Worm (Caenorhabditis elegans) whole organism, midembryonic: ENCODE results near the gene B0222.5.

Experiments used
- T22C8.4 ChIP-seq: fragments of 200-800 bp; sonication (Bioruptor generic); IDR thresholded peaks from 2 replicates; pipeline ENCODE4 v1.3.6; 2022; ENCODE audit warnings: missing genetic modification characterization, missing compliant biosample characterization
- cog-1 ChIP-seq: sonication (generic microtip); optimal IDR thresholded peaks from 2 replicates; lab custom pipeline; 2016; ENCODE audit warnings: missing genetic modification characterization, missing compliant biosample characterization
- flt-1 ChIP-seq: fragments of 200-800 bp; sonication (Bioruptor generic); IDR thresholded peaks from 2 replicates; pipeline ENCODE4 v1.3.6; 2022; ENCODE audit warnings: missing genetic modification characterization, missing compliant biosample characterization
- klf-2 ChIP-seq: fragments of 200-800 bp; sonication (Bioruptor generic); conservative IDR thresholded peaks from 2 replicates; pipeline ENCODE4 v1.3.6; 2022; ENCODE audit warnings: missing genetic modification reagents, missing genetic modification characterization, missing compliant biosample characterization
- ref-1 ChIP-seq: fragments of 200-800 bp; sonication (Bioruptor generic); conservative IDR thresholded peaks from 2 replicates; pipeline ENCODE4 v1.3.6; 2022; ENCODE audit warnings: missing genetic modification reagents, missing genetic modification characterization, missing compliant biosample characterization
- tab-1 ChIP-seq: fragments of 200-800 bp; sonication (Bioruptor generic); IDR thresholded peaks from 2 replicates; pipeline ENCODE4 v1.3.6; 2022; ENCODE audit warnings: missing genetic modification characterization, missing compliant biosample characterization
- ztf-23 ChIP-seq: fragments of 200-800 bp; sonication (Bioruptor generic); IDR thresholded peaks from 2 replicates; pipeline ENCODE4 v1.3.6; 2022; ENCODE audit warnings: missing genetic modification reagents, missing genetic modification characterization, missing compliant biosample characterization

- no peak for TF ChIP-seq ref-1 (GFP tag; lab: Robert Waterston, UW)
- TF ChIP-seq cog-1 (tag; lab: Kevin White, UChicago): no peak
- TF ChIP-seq flt-1: no peak
- no peak for TF ChIP-seq ztf-23 (GFP tag; lab: Robert Waterston, UW)
- no peak for TF ChIP-seq tab-1 (GFP tag; lab: Robert Waterston, UW)
- TF ChIP-seq T22C8.4 (GFP tag; lab: Robert Waterston, UW): no peak
- TF ChIP-seq klf-2 (GFP tag; lab: Robert Waterston, UW): no peak
Observed at ce11 chrV:9166306-9166705, 11.6 kb upstream of the B0222.5 start.
